Worm (Caenorhabditis elegans): Measurements from ENCODE around the gene K08D9.4.

Gene K08D9.4

DNA sequence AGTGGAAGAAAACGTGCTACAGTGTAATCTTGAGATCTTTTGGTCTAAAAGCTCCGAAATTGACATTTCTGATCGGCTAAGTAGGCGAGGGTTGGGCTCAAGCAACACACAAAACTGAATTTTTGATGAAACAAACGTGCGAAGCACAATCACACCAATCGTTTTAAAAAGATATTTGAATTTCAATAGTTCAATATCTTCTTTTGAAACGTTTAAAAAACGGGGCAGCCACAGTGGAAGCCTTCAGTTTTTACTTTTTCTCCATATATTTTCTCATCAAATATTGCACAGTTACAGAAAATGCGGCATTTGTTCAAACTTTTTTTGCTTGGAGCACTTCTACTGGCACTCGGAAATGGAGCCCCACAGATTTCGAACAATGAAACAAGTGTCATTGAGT lies 34.0 kb downstream of the K08D9.4 start, which contains the start of gene C36C5.4:
C36C5.4 (plus strand) TSS at position 301 of the 400 bp plus-strand sequence.
- no peak for TF ChIP-seq F13H6.1 (tag; optimal IDR thresholded peaks at IDR 0.05)
- TF ChIP-seq skn-1 (tag; optimal IDR thresholded peaks at IDR 0.05): no peak
- no peak for TF ChIP-seq elt-1 (tag; optimal IDR thresholded peaks at IDR 0.05)
- TF ChIP-seq nhr-23 (tag; optimal IDR thresholded peaks at IDR 0.05): no peak
- no peak for TF ChIP-seq R02D3.7 (tag; optimal IDR thresholded peaks at IDR 0.05)
- no peak for TF ChIP-seq nhr-12 (tag; optimal IDR thresholded peaks at IDR 0.05)
- TF ChIP-seq ceh-16 (tag; optimal IDR thresholded peaks at IDR 0.05): no peak
- TF ChIP-seq ztf-1 (GFP tag; conservative IDR thresholded peaks at IDR 0.05): no peak
- no peak for TF ChIP-seq lin-13 (GFP tag; optimal IDR thresholded peaks at IDR 0.05)
- TF ChIP-seq elt-3 (tag; optimal IDR thresholded peaks at IDR 0.05): no peak

- TF ChIP-seq gmeb-1 (tag; optimal IDR thresholded peaks at IDR 0.05) (no peak), lin-11 (tag; optimal IDR thresholded peaks at IDR 0.05) (no peak), nhr-77 (tag; optimal IDR thresholded peaks at IDR 0.05) (no peak), peb-1 (tag; optimal IDR thresholded peaks at IDR 0.05) (no peak), elt-1 (tag; optimal IDR thresholded peaks at IDR 0.05) (no peak), nhr-25 (tag; optimal IDR thresholded peaks at IDR 0.05) (no peak), R02D3.7 (tag; optimal IDR thresholded peaks at IDR 0.05) (no peak), ztf-4 (tag; optimal IDR thresholded peaks at IDR 0.05) (no peak)
Measured at ce11 chrV:3165438-3165837, 34.8 kb downstream of the K08D9.4 start, which contains the start of gene C36C5.14. Gene C36C5.14 (minus strand): TSS chrV:3165538.

- TF ChIP-seq lsy-2 (tag; optimal IDR thresholded peaks at IDR 0.05): no peak
Measured at ce11 chrV:3163143-3163542, 37.1 kb downstream of the K08D9.4 start.

DNA sequence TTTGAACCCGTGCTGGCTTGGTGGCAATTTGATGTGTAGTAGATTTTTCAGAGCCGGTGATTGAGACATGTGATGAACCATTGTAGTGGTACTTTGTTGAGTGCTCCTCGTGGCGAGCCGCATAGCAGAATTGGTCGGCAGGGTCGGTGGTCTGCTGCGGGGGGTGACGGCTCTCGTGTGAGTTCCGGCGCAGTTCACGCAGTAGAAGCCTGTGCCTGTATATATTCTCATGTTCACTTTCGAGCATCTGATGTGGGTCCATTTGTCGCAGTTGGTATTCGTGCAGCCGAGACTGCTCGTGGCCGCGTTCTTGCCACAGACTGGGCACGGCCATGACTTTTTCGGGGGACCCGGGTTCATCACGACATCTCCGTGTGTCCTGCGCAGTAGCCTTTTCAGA lies 37.9 kb downstream of the K08D9.4 start:
- no peak for TF ChIP-seq elt-1 (tag; optimal IDR thresholded peaks at IDR 0.05)
- TF ChIP-seq lin-11 (tag; optimal IDR thresholded peaks at IDR 0.05): no peak
- TF ChIP-seq ama-1 (optimal IDR thresholded peaks at IDR 0.05): no peak
- no peak for TF ChIP-seq nhr-77 (tag; optimal IDR thresholded peaks at IDR 0.05)
- no peak for TF ChIP-seq ceh-16 (tag; optimal IDR thresholded peaks at IDR 0.05)
- TF ChIP-seq nhr-23 (tag; optimal IDR thresholded peaks at IDR 0.05): no peak
- no peak for TF ChIP-seq ztf-1 (GFP tag; conservative IDR thresholded peaks at IDR 0.05)
- no peak for TF ChIP-seq unc-39 (tag; optimal IDR thresholded peaks at IDR 0.05)
- TF ChIP-seq peb-1 (tag; optimal IDR thresholded peaks at IDR 0.05): no peak
- no peak for TF ChIP-seq Y55F3AM.14 (GFP tag; optimal IDR thresholded peaks at IDR 0.05)
- no peak for TF ChIP-seq aly-2 (tag; optimal IDR thresholded peaks at IDR 0.05)
- TF ChIP-seq mab-5 (tag; optimal IDR thresholded peaks at IDR 0.05): no peak
- TF ChIP-seq dmd-4 (tag; optimal IDR thresholded peaks at IDR 0.05): no peak
- TF ChIP-seq blmp-1 (tag; optimal IDR thresholded peaks at IDR 0.05; ENCODE audit: insufficient read depth): no peak
- TF ChIP-seq nhr-10 (tag; optimal IDR thresholded peaks at IDR 0.05): no peak

DNA sequence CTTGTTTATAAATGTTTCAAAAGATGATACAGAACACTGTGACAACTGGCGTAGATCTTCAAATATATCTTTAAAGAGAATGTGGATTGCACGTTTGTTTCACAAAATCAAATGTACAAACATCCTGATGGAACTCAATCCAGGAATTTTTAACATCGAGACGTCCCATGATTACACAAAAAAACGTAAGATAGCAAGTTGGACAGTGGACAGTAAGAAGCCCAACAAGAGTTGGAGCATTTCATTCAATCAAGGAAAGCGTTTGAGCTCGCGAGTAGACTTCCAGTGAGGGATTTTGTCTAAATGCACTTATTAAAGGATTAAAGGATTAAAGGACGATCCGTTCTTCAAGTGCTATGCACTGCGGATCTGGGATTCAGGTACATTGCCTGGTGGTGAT lies 41.0 kb downstream of the K08D9.4 start, which contains the start of gene C36C5.12:
C36C5.12 (minus strand) TSS at position 101 of the 400 bp plus-strand sequence.
- TF ChIP-seq R02D3.7 (tag; optimal IDR thresholded peaks at IDR 0.05) (no peak), alr-1 (tag; optimal IDR thresholded peaks at IDR 0.05) (no peak)

DNA sequence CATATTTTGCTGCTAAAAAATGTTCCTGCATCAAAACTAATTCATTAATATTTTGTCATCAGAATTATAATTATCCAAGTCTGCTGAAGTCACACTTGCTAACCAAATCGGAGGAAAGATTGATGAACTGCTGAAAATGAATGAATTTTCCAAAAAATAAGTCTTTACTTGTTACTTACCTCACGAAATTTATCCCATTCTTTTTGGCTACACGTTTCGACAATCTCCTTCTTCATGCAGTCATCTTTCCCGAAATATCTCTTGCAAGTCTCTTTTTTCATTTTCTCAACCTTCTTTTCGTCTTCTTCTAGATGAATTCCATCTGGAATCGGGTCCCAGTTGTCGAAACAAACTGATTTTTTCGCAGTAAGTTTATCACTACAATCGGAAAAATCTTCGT lies 41.8 kb downstream of the K08D9.4 start:
- no peak for TF ChIP-seq snpc-4 (tag; optimal IDR thresholded peaks at IDR 0.05)
- TF ChIP-seq ZK546.5 (tag; optimal IDR thresholded peaks at IDR 0.05): no peak
- TF ChIP-seq sem-4 (tag; optimal IDR thresholded peaks at IDR 0.05): no peak
- TF ChIP-seq gmeb-1 (tag; optimal IDR thresholded peaks at IDR 0.05): no peak
- no peak for TF ChIP-seq nhr-12 (tag; optimal IDR thresholded peaks at IDR 0.05)

DNA sequence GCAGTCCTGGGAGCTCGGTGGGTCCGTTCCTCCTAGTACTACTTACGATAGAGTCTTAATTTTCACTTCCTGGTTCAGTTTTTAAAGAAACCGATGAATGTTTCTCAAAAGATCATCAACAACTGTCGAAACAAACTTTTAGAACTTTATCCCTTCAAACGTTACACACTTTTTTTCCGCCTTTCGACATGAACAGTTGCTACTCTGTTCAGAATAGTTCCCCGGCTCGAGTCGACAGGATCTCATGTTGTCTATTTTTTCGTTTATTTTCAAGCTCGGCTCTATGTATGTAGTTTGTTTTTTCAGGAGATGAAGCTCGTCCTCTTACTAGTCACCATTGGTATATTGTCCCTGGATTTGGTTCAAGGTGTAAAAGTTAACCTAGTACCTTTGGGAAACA lies 43.4 kb downstream of the K08D9.4 start, which contains the start of gene exh-1:
exh-1 (plus strand) TSS at position 301 of the 400 bp plus-strand sequence.
- no peak for TF ChIP-seq nhr-77 (tag; optimal IDR thresholded peaks at IDR 0.05)
- TF ChIP-seq C34F6.9 (tag; optimal IDR thresholded peaks at IDR 0.05): no peak
- no peak for TF ChIP-seq ztf-1 (GFP tag; conservative IDR thresholded peaks at IDR 0.05)
- no peak for TF ChIP-seq nhr-6 (tag; optimal IDR thresholded peaks at IDR 0.05)
- no peak for TF ChIP-seq ama-1 (optimal IDR thresholded peaks at IDR 0.05)
